Fruit fly (Drosophila melanogaster) whole organism, prepupa: Measurements from ENCODE around the gene Taf4.

Source experiments
- CG10669 ChIP-seq: fragments of 200-800 bp; sonication (Bioruptor generic); optimal IDR thresholded peaks from 3 replicates; lab custom pipeline; 2018; ENCODE audit warnings: missing biosample characterization, mild to moderate bottlenecking, missing genetic modification characterization, moderate library complexity
- CG15336 ChIP-seq: fragments of 200-800 bp; sonication (Bioruptor generic); IDR thresholded peaks from 2 replicates; pipeline ENCODE4 v1.3.6; 2022; ENCODE audit warnings: missing biosample characterization, missing genetic modification characterization
- CG6276 ChIP-seq: fragments of 200-800 bp; sonication (Bioruptor generic); optimal IDR thresholded peaks from 2 replicates; lab custom pipeline; 2017; ENCODE audit warnings: missing biosample characterization, mild to moderate bottlenecking, missing genetic modification characterization
- CG8319 ChIP-seq: fragments of 200-800 bp; sonication (Bioruptor generic); optimal IDR thresholded peaks from 3 replicates; lab custom pipeline; 2016; ENCODE audit warnings: missing biosample characterization, missing genetic modification characterization
- Lpt ChIP-seq: fragments of 200-800 bp; sonication (Bioruptor generic); optimal IDR thresholded peaks from 3 replicates; lab custom pipeline; 2016; ENCODE audit warnings: missing biosample characterization, missing genetic modification characterization
- Sox102F ChIP-seq: fragments of 200-800 bp; sonication (Bioruptor generic); optimal IDR thresholded peaks from 2 replicates; lab custom pipeline; 2016; ENCODE audit warnings: missing biosample characterization, mild to moderate bottlenecking, missing genetic modification characterization
- acj6 ChIP-seq: fragments of 200-800 bp; sonication (Bioruptor generic); optimal IDR thresholded peaks from 3 replicates; lab custom pipeline; 2016; ENCODE audit warnings: missing biosample characterization, missing genetic modification characterization
- topi ChIP-seq: fragments of 200-800 bp; sonication (Bioruptor generic); optimal IDR thresholded peaks from 3 replicates; lab custom pipeline; 2016; ENCODE audit warnings: missing biosample characterization, missing genetic modification characterization

dm6 chr3L:16128973-16129745 lies 16.1 kb downstream of the Taf4 start, which contains the start of gene SsRbeta:
- TF ChIP-seq CG8319 (GFP tag; lab: Kevin White, UChicago) (no peak), CG10669 (no peak), CG6276 (GFP tag; lab: Kevin White, UChicago) (no peak), acj6 (GFP tag; lab: Kevin White, UChicago) (peak; percentile 38), Sox102F (GFP tag; lab: Kevin White, UChicago) (no peak), topi (no peak), CG15336 (GFP tag; lab: Robert Waterston, UW) (peak; percentile 41), Lpt (GFP tag; lab: Kevin White, UChicago) (no peak)
